Fruit fly (Drosophila melanogaster): ENCODE measurements around the gene SA1.

Gene SA1

dm6 chr2L:6960165-6960564 lies 9.9 kb downstream of the SA1 start, which contains the start of the genes Atac1 and Hmgcl (continued):
- TF ChIP-seq CG1233 (GFP tag; optimal IDR thresholded peaks at IDR 0.05) (no peak), CG11456 (GFP tag; IDR thresholded peaks at IDR 0.05) (no peak), Dfd (GFP tag; optimal IDR thresholded peaks at IDR 0.05) (no peak), CG42726 (GFP tag; IDR thresholded peaks at IDR 0.05; ENCODE audit: partially characterized antibody) (no peak), CG12155 (GFP tag; optimal IDR thresholded peaks at IDR 0.05) (no peak), CG14441 (GFP tag; IDR thresholded peaks at IDR 0.05) (no peak), CG12299 (tag; optimal IDR thresholded peaks at IDR 0.05) (no peak), Doc3 (GFP tag; IDR thresholded peaks at IDR 0.05; ENCODE audit: partially characterized antibody) (0 out of 3 replicates have a peak, but pooled peaks have one; percentile 18), CG2116 (GFP tag; optimal IDR thresholded peaks at IDR 0.05) (peak; percentile 14), hkb (optimal IDR thresholded peaks at IDR 0.05) (no peak), hkb (GFP tag; IDR thresholded peaks at IDR 0.05) (no peak), Sox100B (GFP tag; optimal IDR thresholded peaks at IDR 0.05) (no peak), chinmo (GFP tag; IDR thresholded peaks at IDR 0.05; ENCODE audit: partially characterized antibody) (0 out of 4 replicates have a peak, but pooled peaks have one; percentile 36), repo (GFP tag; optimal IDR thresholded peaks at IDR 0.05) (no peak), CG8359 (GFP tag; optimal IDR thresholded peaks at IDR 0.05; ENCODE audit: borderline replicate concordance) (no peak), Drgx (GFP tag; IDR thresholded peaks at IDR 0.05) (no peak), lilli (GFP tag; optimal IDR thresholded peaks at IDR 0.05) (no peak), YL-1 (GFP tag; optimal IDR thresholded peaks at IDR 0.05) (peak; percentile 3)

DNA sequence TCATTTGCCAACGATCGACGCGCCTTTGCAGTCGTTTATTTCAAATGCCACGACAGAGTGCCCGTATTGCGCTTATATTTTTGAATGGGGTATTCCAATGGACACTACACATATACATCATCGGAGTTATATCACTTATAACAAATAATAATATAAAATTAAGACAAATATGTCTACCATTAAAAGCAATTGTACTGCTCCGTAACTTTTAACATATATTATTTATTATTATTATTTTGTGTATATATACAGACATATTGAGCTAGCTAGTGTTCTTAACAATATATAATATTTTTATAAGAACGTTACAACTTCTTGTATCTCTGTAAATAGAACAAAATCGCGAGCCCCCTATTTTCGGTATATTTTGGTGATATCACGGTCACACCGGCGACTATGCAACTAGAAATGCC lies 13.8 kb downstream of the SA1 start, which contains the start of the genes sip2 and Coprox:
Gene sip2, minus strand, starts transcription at position 53 of the 413 bp plus-strand sequence.
Gene Coprox, plus strand, starts transcription at position 400 of the 413 bp plus-strand sequence.
- TF ChIP-seq Rx (GFP tag; IDR thresholded peaks at IDR 0.05) (no peak), Rfx (GFP tag; IDR thresholded peaks at IDR 0.05) (peak; percentile 62), CG17361 (GFP tag; IDR thresholded peaks at IDR 0.05) (peak; percentile 89), CG8478 (optimal IDR thresholded peaks at IDR 0.05) (no peak), Med (GFP tag) (peak; percentile 49), Scr (GFP tag; IDR thresholded peaks at IDR 0.05; ENCODE audit: partially characterized antibody) (no peak), CG10462 (GFP tag; optimal IDR thresholded peaks at IDR 0.05) (peak; percentile 6), kah (GFP tag; optimal IDR thresholded peaks at IDR 0.05) (peak; percentile 14), ATbp (GFP tag; optimal IDR thresholded peaks at IDR 0.05) (no peak), salm (tag; optimal IDR thresholded peaks at IDR 0.05) (peak; percentile 37), en (GFP tag; optimal IDR thresholded peaks at IDR 0.05) (no peak), Tbp (GFP tag; optimal IDR thresholded peaks at IDR 0.05) (no peak), CG3726 (GFP tag; IDR thresholded peaks at IDR 0.05) (no peak), ssp (GFP tag; IDR thresholded peaks at IDR 0.05) (peak; percentile 65; the same call in 1 of the 2 replicates), Opbp (GFP tag; IDR thresholded peaks at IDR 0.05; ENCODE audit: partially characterized antibody) (no peak), CG10274 (GFP tag; optimal IDR thresholded peaks at IDR 0.05) (no peak), Lhr (GFP tag; optimal IDR thresholded peaks at IDR 0.05) (peak; percentile 33), cad (GFP tag; optimal IDR thresholded peaks at IDR 0.05) (no peak), Sry-δ (GFP tag; optimal IDR thresholded peaks at IDR 0.05) (no peak), CG12391 (tag; optimal IDR thresholded peaks at IDR 0.05) (peak; percentile 88), cato (GFP tag; optimal IDR thresholded peaks at IDR 0.05; ENCODE audit: borderline replicate concordance) (peak; percentile 2), CG32767 (GFP tag; IDR thresholded peaks at IDR 0.05) (peak; percentile 51; the same call in 1 of the 2 replicates), CG4424 (GFP tag; optimal IDR thresholded peaks at IDR 0.05) (peak; percentile 38), Vsx1 (GFP tag; optimal IDR thresholded peaks at IDR 0.05) (no peak), MESR4 (GFP tag; optimal IDR thresholded peaks at IDR 0.05) (no peak), onecut (GFP tag; IDR thresholded peaks at IDR 0.05) (no peak), HHEX (GFP tag; optimal IDR thresholded peaks at IDR 0.05) (peak; percentile 29), Lpt (GFP tag; optimal IDR thresholded peaks at IDR 0.05) (no peak), CG15601 (tag; optimal IDR thresholded peaks at IDR 0.05) (peak; percentile 78), CG12219 (GFP tag; optimal IDR thresholded peaks at IDR 0.05) (peak; percentile 11), CG13424 (tag; optimal IDR thresholded peaks at IDR 0.05) (peak; percentile 84), CG32772 (GFP tag; IDR thresholded peaks at IDR 0.05) (peak; percentile 55), Fer3 (tag; optimal IDR thresholded peaks at IDR 0.05) (peak; percentile 72), slbo (GFP tag; IDR thresholded peaks at IDR 0.05) (peak; percentile 64)

All from whole organism, embryonic.